Worm (Caenorhabditis elegans) whole organism, mixed stage, embryonic: ENCODE measurements around the gene F41G3.10.

Experiments used
- ces-1 ChIP-seq: fragments of 150-350 bp; optimal IDR thresholded peaks from 2 replicates; lab custom pipeline; 2014; ENCODE audit warnings: missing biosample characterization, missing genetic modification reagents, missing genetic modification characterization
- elt-1 ChIP-seq: sonication (generic microtip); optimal IDR thresholded peaks from 2 replicates; lab custom pipeline; 2017; ENCODE audit warnings: missing genetic modification characterization, mild to moderate bottlenecking, missing compliant biosample characterization, antibody characterized with exemption, moderate library complexity, borderline replicate concordance; ENCODE audit not compliant: insufficient read depth
- lin-13 ChIP-seq: fragments of 150-350 bp; optimal IDR thresholded peaks from 2 replicates; lab custom pipeline; 2014; ENCODE audit warnings: missing biosample characterization, missing genetic modification characterization
- lsy-2 ChIP-seq: fragments of 150-350 bp; optimal IDR thresholded peaks from 2 replicates; lab custom pipeline; 2014; ENCODE audit warnings: missing biosample characterization, missing genetic modification characterization
- nhr-237 ChIP-seq: fragments of 150-350 bp; optimal IDR thresholded peaks from 2 replicates; lab custom pipeline; 2014; ENCODE audit warnings: missing biosample characterization, missing genetic modification characterization
- unc-62 ChIP-seq: fragments of 150-350 bp; optimal IDR thresholded peaks from 2 replicates; lab custom pipeline; 2014; ENCODE audit warnings: missing biosample characterization, missing genetic modification reagents, missing genetic modification characterization

- TF ChIP-seq nhr-237 (no peak), elt-1 (no peak), ces-1 (GFP tag; lab: Kevin White, UChicago) (no peak), lsy-2 (tag; lab: Kevin White, UChicago) (no peak), unc-62 (GFP tag; lab: Kevin White, UChicago) (no peak), lin-13 (tag; lab: Kevin White, UChicago) (no peak)
Observed at ce11 chrII:6746404-6746803, 2.9 kb downstream of the F41G3.10 start, which contains the start of gene F41G3.5.
